Worm (Caenorhabditis elegans) whole organism, midembryonic: ENCODE results near the gene Y45F10C.6.
"Not testable (repeated sequence)": the region's sequence is repeated elsewhere in the genome, so short reads cannot be mapped to it uniquely, and the experiment has no call there.

ENCODE experiments used
- T22C8.4 ChIP-seq: fragments of 200-800 bp; sonication (Bioruptor generic); IDR thresholded peaks from 2 replicates; pipeline ENCODE4 v1.3.6; 2022; ENCODE audit warnings: missing genetic modification characterization, missing compliant biosample characterization
- cog-1 ChIP-seq: sonication (generic microtip); optimal IDR thresholded peaks from 2 replicates; lab custom pipeline; 2016; ENCODE audit warnings: missing genetic modification characterization, missing compliant biosample characterization
- flt-1 ChIP-seq: fragments of 200-800 bp; sonication (Bioruptor generic); IDR thresholded peaks from 2 replicates; pipeline ENCODE4 v1.3.6; 2022; ENCODE audit warnings: missing genetic modification characterization, missing compliant biosample characterization
- klf-2 ChIP-seq: fragments of 200-800 bp; sonication (Bioruptor generic); conservative IDR thresholded peaks from 2 replicates; pipeline ENCODE4 v1.3.6; 2022; ENCODE audit warnings: missing genetic modification reagents, missing genetic modification characterization, missing compliant biosample characterization
- med-1 ChIP-seq: sonication (generic microtip); optimal IDR thresholded peaks from 2 replicates; lab custom pipeline; 2017; ENCODE audit warnings: missing genetic modification characterization, mild to moderate bottlenecking, missing compliant biosample characterization, antibody characterized with exemption, missing genetic modification reagents; ENCODE audit not compliant: insufficient read depth
- ref-1 ChIP-seq: fragments of 200-800 bp; sonication (Bioruptor generic); conservative IDR thresholded peaks from 2 replicates; pipeline ENCODE4 v1.3.6; 2022; ENCODE audit warnings: missing genetic modification reagents, missing genetic modification characterization, missing compliant biosample characterization
- tab-1 ChIP-seq: fragments of 200-800 bp; sonication (Bioruptor generic); IDR thresholded peaks from 2 replicates; pipeline ENCODE4 v1.3.6; 2022; ENCODE audit warnings: missing genetic modification characterization, missing compliant biosample characterization
- ztf-23 ChIP-seq: fragments of 200-800 bp; sonication (Bioruptor generic); IDR thresholded peaks from 2 replicates; pipeline ENCODE4 v1.3.6; 2022; ENCODE audit warnings: missing genetic modification reagents, missing genetic modification characterization, missing compliant biosample characterization
- ztf-29 ChIP-seq: fragments of 200-800 bp; sonication (Bioruptor generic); IDR thresholded peaks from 2 replicates; pipeline ENCODE4 v1.3.6; 2022; ENCODE audit warnings: missing genetic modification reagents, missing genetic modification characterization, missing compliant biosample characterization

The Y45F10C.6 gene

DNA sequence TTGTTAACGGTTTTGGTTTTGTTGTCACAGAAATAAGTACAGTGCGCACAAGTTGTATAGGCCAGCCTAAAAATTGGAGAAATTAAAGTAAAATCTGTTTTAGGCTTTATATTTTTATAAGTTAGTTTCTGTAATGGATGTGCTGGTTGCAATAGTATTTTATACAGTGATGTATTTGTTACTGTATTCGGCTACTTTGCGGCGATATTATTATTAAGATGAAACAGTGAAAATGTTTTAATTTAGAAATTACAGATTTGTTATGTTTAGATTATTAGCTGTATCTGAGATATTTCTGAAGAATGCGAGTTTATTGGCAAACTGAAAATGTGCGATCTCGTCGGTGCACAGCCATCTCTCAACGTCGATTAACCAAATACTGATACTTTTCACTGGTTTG, 4.6 kb upstream of the Y45F10C.6 start, which contains the start of gene ule-4:
Gene ule-4, minus strand, starts transcription at position 101 of the 400 bp plus-strand sequence.
- TF ChIP-seq ztf-23 (GFP tag; lab: Robert Waterston, UW) = no peak
- TF ChIP-seq klf-2 (GFP tag; lab: Robert Waterston, UW) = no peak
- TF ChIP-seq ref-1 = no peak

DNA sequence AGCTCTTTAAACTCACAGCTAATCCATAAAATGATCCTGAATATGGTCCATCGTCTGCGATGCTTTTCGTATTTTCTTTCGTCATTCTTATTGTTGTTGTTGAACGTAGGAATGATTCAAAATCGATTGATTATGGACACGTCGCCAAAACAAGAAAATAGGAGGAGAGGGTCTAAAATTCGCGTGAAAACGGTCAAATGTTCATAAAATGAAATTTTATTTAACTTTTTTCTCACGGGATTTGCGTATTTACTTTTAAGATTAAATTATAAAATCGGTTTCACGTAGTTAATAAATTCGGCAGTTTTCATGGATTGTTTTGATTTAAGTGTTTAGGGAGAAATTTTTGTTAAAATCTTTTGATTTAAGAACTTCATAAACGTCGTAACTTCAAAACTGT, 3.0 kb upstream of the Y45F10C.6 start, which contains the start of gene C08F11.10:
Gene C08F11.10, minus strand, starts transcription at position 101 of the 400 bp plus-strand sequence.
- TF ChIP-seq tab-1 (GFP tag; lab: Robert Waterston, UW) (no peak), ztf-29 (GFP tag; lab: Robert Waterston, UW) (no peak), klf-2 (GFP tag; lab: Robert Waterston, UW) (no peak), ref-1 (no peak), T22C8.4 (no peak), flt-1 (GFP tag; lab: Robert Waterston, UW) (no peak)

DNA sequence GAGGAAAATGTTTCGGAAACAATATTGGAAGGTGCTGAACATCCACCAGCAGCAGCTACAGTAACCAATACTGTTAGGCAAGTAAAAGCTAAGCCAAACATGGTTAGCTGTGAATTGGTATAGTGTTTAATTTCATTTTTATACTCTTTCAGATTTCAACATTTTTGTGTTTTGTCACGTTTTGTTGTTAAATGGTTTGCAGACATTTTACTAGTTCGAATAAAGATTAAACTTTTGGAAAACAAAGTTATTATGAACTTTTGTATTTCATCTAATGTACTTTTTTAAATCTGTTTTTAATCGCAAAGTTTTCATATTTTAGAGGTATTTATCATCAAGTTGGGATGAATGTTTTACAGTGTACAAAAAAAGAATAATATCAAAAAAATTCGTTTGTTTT, 1.9 kb upstream of the Y45F10C.6 start, which contains the start of gene C08F11.17:
Gene C08F11.17, minus strand, starts transcription at position 101 of the 400 bp plus-strand sequence.
- TF ChIP-seq med-1 (GFP tag; lab: Kevin White, UChicago) = no peak
- no peak for TF ChIP-seq ztf-29 (GFP tag; lab: Robert Waterston, UW)

DNA sequence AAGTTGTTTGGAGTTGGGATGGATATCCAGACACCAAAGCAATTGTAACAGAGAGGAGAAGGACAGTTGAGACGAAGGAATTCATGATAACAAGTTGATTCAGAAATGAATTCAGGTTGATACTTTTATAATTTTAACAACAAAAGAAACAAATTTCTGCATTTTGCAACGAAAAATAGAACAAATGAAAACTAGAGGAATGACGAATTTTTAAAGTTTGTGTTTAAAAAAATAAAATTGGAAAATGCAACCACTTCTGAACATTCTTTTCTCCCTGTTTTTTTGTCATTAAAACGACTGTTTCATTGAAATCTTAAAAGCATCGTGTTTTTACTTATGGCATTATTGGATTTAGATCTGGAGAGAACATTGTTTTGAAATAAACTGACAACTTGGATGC, 712 bp upstream of the Y45F10C.6 start, which contains the start of gene C08F11.12:
Gene C08F11.12, minus strand, starts transcription at position 101 of the 400 bp plus-strand sequence.
- not testable (repeated sequence) for TF ChIP-seq ztf-29 (GFP tag; lab: Robert Waterston, UW); T22C8.4; med-1 (GFP tag; lab: Kevin White, UChicago)

DNA sequence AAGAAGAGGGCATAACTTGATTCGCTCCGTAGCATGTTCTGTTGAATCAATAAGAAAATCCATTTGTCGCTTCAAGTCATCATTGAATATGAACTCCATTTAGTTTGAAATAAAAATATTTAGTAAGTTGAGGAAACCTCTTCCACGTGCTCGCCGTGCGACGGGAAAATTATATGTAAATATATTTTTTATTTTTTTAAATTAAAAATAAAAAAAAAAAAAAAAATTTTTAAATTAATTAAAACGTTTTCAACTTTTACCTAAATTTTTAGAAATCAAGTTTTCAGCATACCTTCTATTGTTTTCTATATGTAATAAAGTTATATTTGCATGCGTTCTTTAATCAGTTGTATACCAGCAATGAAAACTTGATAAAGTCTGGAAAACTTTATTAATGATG, 7.3 kb downstream of the Y45F10C.6 start, which contains the start of gene Y45F10C.1:
Gene Y45F10C.1, minus strand, starts transcription at position 101 of the 400 bp plus-strand sequence.
- TF ChIP-seq ref-1; cog-1 (tag; lab: Kevin White, UChicago); ztf-23 (GFP tag; lab: Robert Waterston, UW): not testable (repeated sequence)

DNA sequence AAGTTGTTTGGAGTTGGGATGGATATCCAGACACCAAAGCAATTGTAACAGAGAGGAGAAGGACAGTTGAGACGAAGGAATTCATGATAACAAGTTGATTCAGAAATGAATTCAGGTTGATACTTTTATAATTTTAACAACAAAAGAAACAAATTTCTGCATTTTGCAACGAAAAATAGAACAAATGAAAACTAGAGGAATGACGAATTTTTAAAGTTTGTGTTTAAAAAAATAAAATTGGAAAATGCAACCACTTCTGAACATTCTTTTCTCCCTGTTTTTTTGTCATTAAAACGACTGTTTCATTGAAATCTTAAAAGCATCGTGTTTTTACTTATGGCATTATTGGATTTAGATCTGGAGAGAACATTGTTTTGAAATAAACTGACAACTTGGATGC, 10.4 kb downstream of the Y45F10C.6 start, which contains the start of gene Y45F10C.2:
Gene Y45F10C.2, minus strand, starts transcription at position 101 of the 400 bp plus-strand sequence.
- TF ChIP-seq cog-1 (tag; lab: Kevin White, UChicago); ztf-23 (GFP tag; lab: Robert Waterston, UW); tab-1 (GFP tag; lab: Robert Waterston, UW): not testable (repeated sequence)

DNA sequence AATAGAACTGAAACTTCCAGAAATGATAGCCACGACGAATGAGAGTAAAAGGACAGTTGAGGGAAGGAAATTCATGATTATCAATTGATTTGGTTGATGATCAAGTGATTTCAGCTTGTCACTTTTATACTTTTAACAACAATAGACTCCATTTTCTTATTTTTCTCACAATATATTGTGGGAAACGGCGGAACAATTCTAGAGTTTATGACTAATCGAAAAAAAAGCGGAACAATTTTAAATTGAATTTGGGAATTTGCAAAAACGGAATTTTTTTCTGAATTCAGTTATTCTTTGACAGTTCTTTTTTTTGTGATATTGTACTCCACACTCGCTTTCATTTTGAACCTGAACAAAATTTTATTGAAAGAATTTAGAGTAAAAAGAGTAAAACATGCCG, 12.0 kb downstream of the Y45F10C.6 start, which contains the start of gene Y45F10C.4:
Gene Y45F10C.4, minus strand, starts transcription at position 101 of the 400 bp plus-strand sequence.
- TF ChIP-seq med-1 (GFP tag; lab: Kevin White, UChicago) = no peak
- no peak for TF ChIP-seq klf-2 (GFP tag; lab: Robert Waterston, UW)
- no peak for TF ChIP-seq ztf-29 (GFP tag; lab: Robert Waterston, UW)
- no peak for TF ChIP-seq ztf-23 (GFP tag; lab: Robert Waterston, UW)
- no peak for TF ChIP-seq flt-1 (GFP tag; lab: Robert Waterston, UW)
- TF ChIP-seq cog-1 (tag; lab: Kevin White, UChicago) = no peak
- no peak for TF ChIP-seq T22C8.4
- TF ChIP-seq ref-1 = no peak
- TF ChIP-seq tab-1 (GFP tag; lab: Robert Waterston, UW) = no peak

DNA sequence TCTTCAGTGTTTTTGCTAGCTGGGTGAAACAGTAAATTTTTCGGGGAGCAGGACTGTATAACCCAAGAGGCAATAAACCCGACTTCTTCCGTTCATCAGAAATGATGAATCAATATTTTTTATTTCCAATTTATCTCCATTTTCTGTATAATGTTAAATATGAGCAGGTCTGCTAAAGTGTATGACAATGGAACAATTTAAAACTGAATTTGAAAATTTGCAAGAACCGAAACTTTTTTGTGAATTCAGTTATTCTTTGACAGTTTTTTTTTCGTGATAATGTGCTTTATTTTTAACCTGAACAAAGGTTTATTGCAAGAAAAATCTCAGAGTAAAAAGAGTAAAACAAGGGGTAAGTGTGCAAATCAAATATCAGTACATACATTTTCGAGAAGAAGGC, 12.9 kb downstream of the Y45F10C.6 start:
- TF ChIP-seq ztf-29 (GFP tag; lab: Robert Waterston, UW) (no peak), ztf-23 (GFP tag; lab: Robert Waterston, UW) (no peak), ref-1 (no peak), med-1 (GFP tag; lab: Kevin White, UChicago) (no peak), T22C8.4 (no peak), klf-2 (GFP tag; lab: Robert Waterston, UW) (no peak), cog-1 (tag; lab: Kevin White, UChicago) (no peak), flt-1 (GFP tag; lab: Robert Waterston, UW) (no peak)

DNA sequence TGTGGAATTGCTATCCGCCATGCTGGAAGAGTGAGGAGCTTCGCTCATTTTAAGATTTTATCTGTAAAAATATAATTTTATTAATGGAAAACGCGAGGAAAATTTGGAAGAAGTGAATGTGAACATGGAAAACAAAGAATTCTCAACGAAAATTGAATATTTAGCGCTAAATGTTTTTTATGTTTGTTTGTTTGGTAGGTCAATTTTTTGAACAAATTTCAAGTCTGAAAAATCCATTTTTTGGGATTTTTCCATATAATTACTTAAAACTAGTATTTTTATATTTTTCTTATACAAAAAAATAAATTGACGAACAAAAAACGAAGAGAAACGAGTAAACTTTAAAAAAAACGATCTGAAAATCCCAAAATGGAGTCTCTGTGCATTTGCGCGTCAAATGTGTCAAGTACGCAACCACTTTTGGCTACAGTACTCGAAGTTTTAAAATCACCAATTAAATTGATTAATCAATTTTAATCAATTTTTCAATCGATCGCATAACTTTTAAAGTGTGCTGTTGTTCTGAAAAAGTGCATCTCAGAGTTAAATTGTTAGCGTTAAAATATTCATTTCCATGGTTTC, 14.8 kb downstream of the Y45F10C.6 start, which contains the start of gene fbxa-215:
Gene fbxa-215, minus strand, starts transcription at position 61 of the 582 bp plus-strand sequence.
- TF ChIP-seq med-1 (GFP tag; lab: Kevin White, UChicago) (no peak), ref-1 (no peak), ztf-29 (GFP tag; lab: Robert Waterston, UW) (no peak), ztf-23 (GFP tag; lab: Robert Waterston, UW) (no peak), klf-2 (GFP tag; lab: Robert Waterston, UW) (no peak)

DNA sequence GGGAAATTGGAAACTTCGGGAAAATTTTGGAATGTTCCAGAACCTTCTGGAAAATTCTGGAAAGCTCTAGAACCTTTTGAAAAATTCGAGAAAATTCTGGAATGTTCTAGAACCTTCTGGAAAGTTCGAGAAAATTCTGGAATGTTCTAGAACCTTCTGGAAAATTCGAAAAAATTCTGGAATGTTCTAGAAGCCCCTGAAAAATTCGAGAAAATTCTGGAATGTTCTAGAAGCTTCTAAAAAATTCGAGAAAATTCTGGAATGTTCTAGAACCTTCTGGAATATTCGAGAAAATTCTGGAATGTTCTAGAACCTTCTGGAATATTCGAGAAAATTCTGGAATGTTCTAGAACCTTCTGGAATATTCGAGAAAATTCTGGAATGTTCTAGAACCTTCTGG, 15.9 kb downstream of the Y45F10C.6 start:
- TF ChIP-seq flt-1 (GFP tag; lab: Robert Waterston, UW) = peak; percentile 79

DNA sequence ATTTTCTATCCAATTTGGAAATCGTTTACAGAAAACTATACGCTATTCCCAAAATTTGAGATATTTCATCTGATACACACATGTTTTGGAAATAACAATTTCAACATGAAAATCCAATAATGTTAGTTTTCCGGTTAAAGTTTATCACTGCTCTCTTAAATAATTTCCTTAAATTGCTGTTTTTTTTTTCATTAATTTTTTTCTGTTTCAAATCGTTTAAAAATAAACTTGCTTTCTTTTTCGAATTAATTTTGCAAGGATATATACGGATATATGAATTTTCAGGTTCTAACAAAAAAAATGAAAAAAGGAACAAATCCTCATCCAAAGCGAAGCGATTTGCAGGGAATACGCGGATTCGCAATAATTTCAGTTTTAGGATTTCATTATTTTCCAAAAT, 21.4 kb downstream of the Y45F10C.6 start, which contains the start of gene oac-48:
Gene oac-48, plus strand, starts transcription at position 301 of the 400 bp plus-strand sequence.
- TF ChIP-seq ref-1 (no peak), cog-1 (tag; lab: Kevin White, UChicago) (no peak), flt-1 (GFP tag; lab: Robert Waterston, UW) (no peak), klf-2 (GFP tag; lab: Robert Waterston, UW) (no peak), tab-1 (GFP tag; lab: Robert Waterston, UW) (no peak), ztf-29 (GFP tag; lab: Robert Waterston, UW) (no peak), med-1 (GFP tag; lab: Kevin White, UChicago) (no peak), ztf-23 (GFP tag; lab: Robert Waterston, UW) (no peak), T22C8.4 (no peak)
